Worm (Caenorhabditis elegans) whole organism, dauer: Measurements from ENCODE around the gene zif-1.
"Not testable (repeated sequence)": the region's sequence is repeated elsewhere in the genome, so short reads cannot be mapped to it uniquely, and the experiment has no call there.

Experiments used
- unc-62 ChIP-seq: sonication (generic microtip); optimal IDR thresholded peaks from 2 replicates; lab custom pipeline; 2017; ENCODE audit warnings: missing biosample characterization, missing genetic modification reagents, missing genetic modification characterization

The zif-1 gene

DNA sequence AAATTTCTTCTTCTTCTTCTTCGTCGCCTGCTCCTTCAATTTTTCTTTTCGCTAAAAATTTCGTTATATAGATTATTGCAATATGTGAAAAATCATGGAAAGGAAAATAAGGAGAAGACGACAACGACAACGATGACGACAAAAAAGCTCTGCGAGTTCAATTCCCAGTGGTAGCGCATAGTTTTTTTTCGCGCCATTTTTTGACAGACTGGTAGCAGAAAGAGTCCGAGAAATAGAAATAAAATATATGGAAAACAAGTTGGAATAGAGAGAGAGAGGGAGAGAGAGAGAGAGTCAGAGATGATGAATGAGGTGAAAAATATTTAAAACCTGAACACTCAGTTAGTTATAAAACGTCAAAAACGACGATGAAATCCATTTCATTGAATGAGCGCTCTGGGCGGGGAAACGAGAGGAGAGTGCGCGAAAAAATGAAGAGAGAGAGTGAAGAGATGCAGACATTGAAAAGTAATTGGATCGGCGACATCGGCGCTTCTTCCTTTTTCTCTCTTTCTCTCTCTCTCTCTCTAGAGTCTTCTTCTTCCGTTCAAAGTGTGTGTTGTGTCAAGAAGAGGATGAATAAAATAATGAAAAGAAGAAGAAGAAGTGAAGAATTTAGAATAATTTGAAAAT lies 20.6 kb upstream of the zif-1 start, which contains the start of gene pde-2:
TSS of gene pde-2 (minus strand) at position 51 of the 633 bp plus-strand sequence.
- no peak for TF ChIP-seq unc-62 (GFP tag; lab: Kevin White, UChicago)

DNA sequence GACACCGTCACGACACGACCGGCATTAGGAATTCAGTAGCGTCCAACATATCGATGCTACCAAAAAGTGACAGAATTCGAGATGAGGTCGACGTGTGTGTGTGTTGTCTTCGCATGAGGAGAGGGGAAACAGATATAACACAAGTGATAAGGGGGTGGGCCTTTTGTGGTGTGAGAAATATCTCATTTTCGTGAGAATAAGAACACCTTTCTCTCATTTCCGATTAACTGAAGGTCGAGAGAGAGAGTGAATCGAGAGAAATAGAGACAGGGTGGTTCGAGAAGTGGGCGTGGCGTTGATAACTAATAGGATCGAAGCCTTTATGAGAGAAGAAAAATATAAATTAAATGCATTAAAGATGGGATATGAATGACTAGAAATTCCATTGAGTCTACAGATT lies 19.4 kb upstream of the zif-1 start:
- no peak for TF ChIP-seq unc-62 (GFP tag; lab: Kevin White, UChicago)

DNA sequence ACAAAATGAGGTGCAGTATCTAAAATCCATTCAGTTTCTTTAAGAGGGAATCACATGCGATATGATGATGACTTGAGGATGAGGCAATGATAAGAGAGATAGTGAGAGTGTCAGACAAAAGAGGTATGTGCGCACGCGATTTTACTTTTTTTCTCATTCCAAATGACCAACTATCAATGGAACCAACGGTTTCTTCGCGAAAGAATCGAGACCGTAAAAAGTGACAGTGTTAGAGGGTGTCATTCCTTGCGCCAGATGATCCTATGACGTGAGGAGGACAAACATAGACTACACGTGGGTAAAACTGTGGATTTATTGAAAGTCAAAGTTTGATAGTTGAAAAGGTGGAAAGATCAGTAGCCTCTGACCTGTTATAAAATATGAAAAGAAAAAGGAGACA lies 18.8 kb upstream of the zif-1 start:
- TF ChIP-seq unc-62 (GFP tag; lab: Kevin White, UChicago), result no peak

DNA sequence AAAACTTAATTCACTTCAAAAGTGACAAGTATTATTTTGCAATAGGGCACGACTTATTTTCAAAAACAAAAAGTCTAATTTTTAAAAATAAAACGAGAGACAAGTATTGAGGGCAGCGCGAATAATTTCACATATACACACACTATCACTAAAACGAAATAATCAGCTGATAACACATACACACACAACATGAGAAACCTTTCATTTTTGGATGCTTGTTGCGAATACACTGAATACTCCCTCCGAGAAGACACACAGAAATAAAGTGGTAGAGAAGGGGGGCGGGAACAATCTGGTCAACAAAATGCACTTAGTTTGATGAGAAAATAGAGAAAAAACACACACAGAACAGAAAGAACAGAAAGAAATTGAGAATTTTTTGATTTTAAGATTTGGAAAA lies 18.2 kb upstream of the zif-1 start:
- no peak for TF ChIP-seq unc-62 (GFP tag; lab: Kevin White, UChicago)

DNA sequence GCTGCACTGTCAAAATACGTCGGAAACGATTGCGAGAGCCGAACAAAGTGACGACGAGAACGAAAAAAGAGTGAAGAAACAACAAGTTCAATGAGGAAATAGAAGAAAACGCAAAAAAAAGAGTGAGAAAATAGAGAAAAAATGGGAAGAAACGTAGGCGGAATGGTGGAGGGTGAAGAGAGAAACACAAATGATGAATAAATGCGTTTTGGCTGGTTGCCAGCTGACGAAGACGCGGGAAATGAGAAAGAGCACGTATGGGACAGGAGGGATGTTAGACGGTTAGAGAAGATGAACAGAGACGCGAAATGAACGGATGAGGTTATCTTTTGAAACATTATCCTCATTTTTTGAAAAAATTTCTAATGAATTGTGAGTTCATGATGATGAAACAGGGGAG lies 17.6 kb upstream of the zif-1 start:
- no peak for TF ChIP-seq unc-62 (GFP tag; lab: Kevin White, UChicago)

DNA sequence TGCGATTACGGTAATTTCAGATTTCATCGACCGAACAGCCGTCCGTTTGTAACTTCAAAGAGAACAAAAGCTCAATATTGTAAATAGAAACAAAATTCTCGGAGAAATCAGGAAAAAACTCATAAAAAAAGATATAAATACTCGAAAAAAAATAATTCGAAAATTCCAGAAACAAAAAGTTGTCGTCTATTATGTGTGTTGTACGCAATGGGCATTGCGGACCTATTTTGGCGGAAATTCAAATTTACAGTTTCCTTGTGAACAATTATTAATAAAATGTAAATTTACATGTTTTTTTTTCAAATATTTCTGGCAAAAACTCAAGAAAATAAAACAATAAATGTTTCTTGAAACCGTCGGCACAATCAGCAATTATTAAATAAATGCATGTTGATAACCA lies 17.1 kb upstream of the zif-1 start:
- no peak for TF ChIP-seq unc-62 (GFP tag; lab: Kevin White, UChicago)

DNA sequence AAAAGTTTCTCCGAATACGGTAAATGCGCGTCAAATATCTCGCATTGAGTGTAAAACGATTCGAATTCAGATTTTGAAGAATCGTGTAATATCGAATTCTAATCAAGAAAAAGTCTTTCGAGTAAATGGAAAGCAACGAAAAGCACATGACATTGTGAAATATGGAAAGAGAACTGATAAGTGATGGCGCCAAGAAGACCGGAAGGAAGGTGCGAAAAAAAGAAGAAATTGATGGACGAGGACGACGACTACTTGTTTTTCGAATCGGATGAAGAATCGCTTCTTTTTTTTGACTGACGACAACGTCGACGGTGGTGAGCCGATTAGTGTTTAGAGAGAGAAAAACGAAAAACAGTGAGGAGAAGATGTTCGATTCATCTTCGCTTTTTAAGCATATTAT lies 16.6 kb upstream of the zif-1 start:
- no peak for TF ChIP-seq unc-62 (GFP tag; lab: Kevin White, UChicago)

DNA sequence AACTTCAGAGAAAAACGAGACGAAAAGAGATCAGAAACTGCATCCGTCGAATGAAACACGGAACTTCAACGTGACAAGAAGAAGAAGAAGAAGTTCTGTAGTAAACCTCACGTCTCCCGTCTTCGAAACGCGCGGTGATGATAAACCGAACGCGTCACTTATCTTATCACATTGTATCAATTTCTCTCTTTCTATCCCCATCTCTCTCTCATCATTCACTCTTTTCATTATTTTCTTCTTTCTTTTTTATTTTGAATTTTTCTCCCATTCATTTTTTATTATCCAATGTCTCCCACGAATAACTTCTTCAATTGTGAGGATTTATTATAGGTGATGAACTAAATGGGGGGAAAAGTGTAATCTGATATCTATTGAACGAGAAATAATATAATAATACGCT lies 15.7 kb upstream of the zif-1 start:
- no peak for TF ChIP-seq unc-62 (GFP tag; lab: Kevin White, UChicago)

DNA sequence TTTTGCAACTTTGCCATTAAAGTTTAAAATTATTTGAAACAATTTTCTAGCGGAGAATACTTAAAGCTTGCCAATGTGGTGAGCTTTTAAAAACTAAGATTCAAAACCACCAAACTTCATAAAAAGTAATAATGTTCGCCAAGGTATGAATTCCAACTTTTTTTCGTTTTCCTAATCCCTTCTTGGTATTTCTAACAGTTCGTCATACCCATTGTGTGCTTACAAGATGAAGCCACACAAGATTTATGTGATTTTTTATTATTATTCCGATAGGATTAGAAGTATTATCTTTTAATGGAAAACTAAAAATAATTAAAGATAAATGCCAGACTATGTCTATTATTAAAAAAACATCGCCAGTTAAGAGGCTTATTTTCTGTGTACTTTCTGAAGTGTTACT lies 14.5 kb upstream of the zif-1 start:
- TF ChIP-seq unc-62 (GFP tag; lab: Kevin White, UChicago), result no peak

DNA sequence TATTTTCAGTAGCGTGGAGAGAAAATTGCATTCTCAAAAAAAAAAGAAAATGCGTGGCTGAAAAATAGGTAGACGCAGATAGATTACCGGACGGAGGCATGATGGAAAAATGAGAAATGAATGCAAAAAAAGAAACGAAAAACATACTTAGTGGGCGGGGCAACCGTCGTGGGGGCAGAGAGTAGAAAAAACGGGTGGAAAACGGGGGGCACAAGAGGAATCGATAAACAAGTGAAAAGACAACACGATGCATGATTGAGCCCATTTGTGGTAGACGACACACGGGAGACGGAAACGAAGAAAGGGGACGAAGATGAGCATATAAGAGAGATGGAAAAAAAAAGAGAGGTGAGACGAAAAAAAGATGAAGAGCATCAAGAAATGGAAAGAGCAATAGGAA lies 14.0 kb upstream of the zif-1 start:
- no peak for TF ChIP-seq unc-62 (GFP tag; lab: Kevin White, UChicago)

DNA sequence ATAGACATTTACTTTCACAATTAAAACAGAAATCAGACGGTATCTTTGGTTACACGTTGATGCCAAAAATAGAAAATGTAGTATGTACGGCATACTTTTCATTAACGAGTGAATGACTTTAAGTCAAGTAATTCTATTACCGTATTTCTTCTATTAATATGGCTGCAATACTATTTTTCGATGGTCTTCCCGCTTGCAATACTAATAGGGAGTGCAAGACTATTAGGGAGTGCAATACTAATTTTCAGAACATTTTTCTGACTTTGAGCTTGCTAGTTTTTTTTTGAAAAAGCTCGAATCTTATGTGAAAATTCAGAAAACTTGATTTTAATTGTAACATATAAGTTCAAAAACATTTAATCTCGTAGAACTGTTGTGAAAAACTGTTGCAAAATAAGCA lies 12.8 kb upstream of the zif-1 start, which contains the start of gene R08D7.7:
TSS of gene R08D7.7 (plus strand) at position 301 of the 400 bp plus-strand sequence.
- TF ChIP-seq unc-62 (GFP tag; lab: Kevin White, UChicago), result not testable (repeated sequence)

DNA sequence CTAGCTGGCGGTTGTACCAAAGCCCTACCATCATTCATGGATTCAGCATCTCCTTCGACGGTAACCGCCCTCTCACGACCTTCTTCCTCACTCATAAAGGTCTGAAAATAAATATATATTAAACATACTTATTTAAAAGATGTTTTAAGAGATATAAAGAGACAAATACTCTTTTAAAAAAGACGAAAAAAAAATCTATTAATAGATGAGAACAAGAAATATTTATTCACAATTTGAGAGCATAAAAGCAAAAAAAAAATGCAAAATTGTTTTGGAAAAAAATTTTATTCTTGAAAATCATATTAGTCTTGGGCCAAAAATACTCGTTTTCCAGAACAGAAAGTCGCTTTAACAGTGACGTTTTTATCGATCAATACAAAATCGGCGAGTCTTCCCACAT lies 5.9 kb upstream of the zif-1 start, which contains the start of gene skat-1:
TSS of gene skat-1 (minus strand) at position 101 of the 400 bp plus-strand sequence.
- no peak for TF ChIP-seq unc-62 (GFP tag; lab: Kevin White, UChicago)

DNA sequence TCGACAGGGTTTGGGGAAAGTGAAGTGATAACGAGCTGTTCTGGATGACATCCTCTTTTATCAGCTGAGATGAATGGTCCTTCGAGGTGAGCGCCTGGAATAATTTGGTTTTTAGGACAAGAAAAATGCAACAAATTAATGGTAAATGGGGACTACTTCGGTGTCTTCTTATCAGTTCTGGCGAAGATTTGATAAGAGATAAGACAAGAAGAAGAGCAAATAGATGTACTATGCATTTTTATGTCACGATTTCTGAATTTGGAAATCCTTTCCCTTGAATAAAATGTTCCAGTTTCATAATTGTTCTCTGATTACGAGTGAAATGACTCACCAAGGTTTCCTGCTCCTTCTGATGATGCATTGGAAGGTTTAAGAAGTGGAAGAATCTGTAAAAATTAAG lies 4.8 kb upstream of the zif-1 start:
- TF ChIP-seq unc-62 (GFP tag; lab: Kevin White, UChicago), result no peak

DNA sequence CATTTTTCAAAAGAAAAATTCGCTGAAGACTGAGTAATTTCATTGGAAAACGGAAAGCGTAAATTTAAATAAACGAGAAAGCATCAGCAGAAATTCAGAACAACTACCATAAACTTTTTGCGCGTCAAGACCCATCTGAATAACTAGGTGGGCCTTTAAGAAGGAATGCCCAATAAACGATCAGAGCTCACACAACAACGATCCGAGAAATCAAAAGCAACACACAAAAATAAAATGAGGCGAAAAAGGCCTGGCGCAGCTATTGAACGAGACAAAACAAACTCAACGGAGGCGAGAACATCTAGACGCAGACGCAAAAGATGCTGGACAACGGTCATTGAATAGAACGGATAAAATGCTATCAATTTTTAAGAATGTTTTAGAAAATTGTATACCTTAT lies 3.7 kb upstream of the zif-1 start:
- TF ChIP-seq unc-62 (GFP tag; lab: Kevin White, UChicago), result no peak

DNA sequence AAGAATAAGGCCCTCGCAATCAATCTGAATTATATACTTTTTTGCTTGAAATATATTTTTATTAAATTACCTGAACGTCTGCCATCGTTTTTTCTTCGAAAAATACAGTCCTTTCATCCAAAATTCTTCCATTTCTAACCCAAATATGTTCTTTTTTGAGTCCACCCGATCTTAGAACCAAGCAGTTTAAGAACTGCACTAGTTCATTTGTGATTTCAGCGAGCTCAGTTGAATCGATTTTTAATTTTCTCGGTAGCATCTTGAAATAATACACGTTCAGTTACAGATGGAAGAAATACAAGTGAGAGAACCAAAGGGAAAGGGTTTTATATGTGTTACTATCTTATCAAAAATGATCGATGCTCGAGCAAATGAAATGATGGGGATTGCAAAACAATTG lies 3.1 kb upstream of the zif-1 start, which contains the start of gene F59B2.3:
TSS of gene F59B2.3 (minus strand) at position 259 of the 400 bp plus-strand sequence.
- TF ChIP-seq unc-62 (GFP tag; lab: Kevin White, UChicago), result no peak

DNA sequence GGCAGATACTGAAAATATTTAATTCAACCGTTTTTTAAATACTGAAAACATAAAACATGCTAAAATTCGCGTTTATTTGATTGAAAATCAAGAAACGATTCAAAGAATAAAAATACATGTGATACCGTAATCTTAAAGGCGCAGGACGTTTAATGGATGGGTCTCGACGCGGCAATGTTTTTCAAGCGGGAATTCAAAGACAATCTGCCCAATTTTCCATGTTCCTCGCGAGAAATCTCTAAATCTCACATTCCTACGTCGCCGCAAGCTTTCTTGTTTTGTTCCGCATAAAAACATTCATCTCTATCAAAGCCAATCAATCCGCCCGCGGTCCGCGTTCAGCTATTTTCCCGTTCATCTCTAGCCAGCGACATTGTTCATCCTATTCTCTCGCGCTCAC lies 1.1 kb upstream of the zif-1 start:
- no peak for TF ChIP-seq unc-62 (GFP tag; lab: Kevin White, UChicago)

DNA sequence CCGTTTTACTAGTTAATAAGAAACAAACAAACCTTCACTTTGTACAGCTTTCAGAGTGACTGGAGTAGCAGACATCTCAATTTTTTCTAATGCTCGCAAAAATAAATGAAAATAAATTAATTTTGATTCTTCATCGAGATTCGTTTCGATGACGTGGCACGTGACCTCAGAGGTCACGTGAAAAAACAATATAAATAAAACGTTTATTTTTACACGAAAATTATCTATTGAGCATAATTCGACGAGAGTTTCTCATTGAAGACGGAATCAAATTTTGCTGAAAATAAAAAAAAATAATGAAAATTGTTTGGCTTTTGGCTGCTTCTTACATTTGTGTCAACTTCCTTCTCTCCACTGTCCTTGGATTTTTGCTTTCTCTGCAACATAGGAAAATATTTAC lies 680 bp upstream of the zif-1 start, which contains the start of gene rpn-6.2:
TSS of gene rpn-6.2 (minus strand) at position 101 of the 400 bp plus-strand sequence.
- no peak for TF ChIP-seq unc-62 (GFP tag; lab: Kevin White, UChicago)
